Worm (Caenorhabditis elegans): Measurements from ENCODE around the gene cst-2.

ce11 chrX:4295917-4296316 is 39.9 kb downstream of the cst-2 start:
- TF ChIP-seq nhr-11 (tag; optimal IDR thresholded peaks at IDR 0.05) (no peak), nhr-77 (tag; optimal IDR thresholded peaks at IDR 0.05) (no peak), pha-4 (tag; optimal IDR thresholded peaks at IDR 0.05) (no peak), snpc-4 (tag; optimal IDR thresholded peaks at IDR 0.05) (no peak), egl-27 (tag; optimal IDR thresholded peaks at IDR 0.05) (no peak), lin-15B (tag; optimal IDR thresholded peaks at IDR 0.05) (no peak), nhr-237 (tag; optimal IDR thresholded peaks at IDR 0.05) (no peak), mdl-1 (tag; optimal IDR thresholded peaks at IDR 0.05) (no peak), fos-1 (tag; optimal IDR thresholded peaks at IDR 0.05) (no peak), nhr-76 (tag; optimal IDR thresholded peaks at IDR 0.05) (no peak), ztf-11 (tag; optimal IDR thresholded peaks at IDR 0.05) (no peak), aly-2 (tag; optimal IDR thresholded peaks at IDR 0.05) (no peak)
